Worm (Caenorhabditis elegans) whole organism, L2 larva: Measurements from ENCODE around the gene ifet-1.

Experiments used
- C34F6.9 ChIP-seq: fragments of 150-350 bp; optimal IDR thresholded peaks from 2 replicates; lab custom pipeline; 2014; ENCODE audit warnings: missing biosample characterization, missing genetic modification characterization
- F13H6.1 ChIP-seq: sonication (generic microtip); optimal IDR thresholded peaks from 2 replicates; lab custom pipeline; 2016; ENCODE audit warnings: missing genetic modification characterization, missing compliant biosample characterization
- R02D3.7 ChIP-seq: fragments of 150-350 bp; optimal IDR thresholded peaks from 2 replicates; lab custom pipeline; 2014; ENCODE audit warnings: missing biosample characterization, missing genetic modification characterization
- Y55F3AM.14 ChIP-seq: fragments of 200-800 bp; sonication (Bioruptor generic); optimal IDR thresholded peaks from 2 replicates; lab custom pipeline; 2018; ENCODE audit warnings: mild to moderate bottlenecking, missing genetic modification characterization, missing compliant biosample characterization
- ZK546.5 ChIP-seq: sonication (generic microtip); optimal IDR thresholded peaks from 2 replicates; lab custom pipeline; 2017; ENCODE audit warnings: missing biosample characterization, missing genetic modification characterization
- alr-1 ChIP-seq: fragments of 150-350 bp; optimal IDR thresholded peaks from 2 replicates; lab custom pipeline; 2014; ENCODE audit warnings: missing biosample characterization, missing genetic modification characterization
- aly-2 ChIP-seq: fragments of 150-350 bp; optimal IDR thresholded peaks from 2 replicates; lab custom pipeline; 2014; ENCODE audit warnings: missing biosample characterization, missing genetic modification characterization
- ama-1 ChIP-seq: fragments of 150-350 bp; optimal IDR thresholded peaks from 2 replicates; lab custom pipeline; 2018; ENCODE audit warnings: inconsistent platforms
- blmp-1 ChIP-seq: sonication (generic microtip); optimal IDR thresholded peaks from 2 replicates; lab custom pipeline; 2017; ENCODE audit warnings: missing genetic modification characterization, mild to moderate bottlenecking, missing compliant biosample characterization, antibody characterized with exemption, moderate library complexity; ENCODE audit not compliant: insufficient read depth
- ceh-16 ChIP-seq: fragments of 150-350 bp; optimal IDR thresholded peaks from 2 replicates; lab custom pipeline; 2014; ENCODE audit warnings: missing biosample characterization, missing genetic modification characterization
- ceh-82 ChIP-seq: fragments of 150-350 bp; optimal IDR thresholded peaks from 2 replicates; lab custom pipeline; 2014; ENCODE audit warnings: missing biosample characterization, missing genetic modification characterization
- crh-2 ChIP-seq: sonication (generic microtip); optimal IDR thresholded peaks from 2 replicates; lab custom pipeline; 2017; ENCODE audit warnings: missing biosample characterization, missing genetic modification characterization
- dmd-4 ChIP-seq: sonication (generic microtip); optimal IDR thresholded peaks from 2 replicates; lab custom pipeline; 2017; ENCODE audit warnings: missing biosample characterization, missing genetic modification characterization
- egl-27 ChIP-seq: sonication (generic microtip); optimal IDR thresholded peaks from 3 replicates; lab custom pipeline; 2017; ENCODE audit warnings: missing biosample characterization, missing genetic modification reagents, missing genetic modification characterization
- elt-1 ChIP-seq: fragments of 150-350 bp; optimal IDR thresholded peaks from 2 replicates; lab custom pipeline; 2014; ENCODE audit warnings: missing biosample characterization, missing genetic modification characterization
- elt-3 ChIP-seq: sonication (generic microtip); optimal IDR thresholded peaks from 2 replicates; lab custom pipeline; 2017; ENCODE audit warnings: missing biosample characterization, missing genetic modification characterization
- fos-1 ChIP-seq: fragments of 150-350 bp; optimal IDR thresholded peaks from 2 replicates; lab custom pipeline; 2014; ENCODE audit warnings: missing biosample characterization, missing genetic modification characterization
- gmeb-1 ChIP-seq: fragments of 150-350 bp; optimal IDR thresholded peaks from 2 replicates; lab custom pipeline; 2014; ENCODE audit warnings: missing biosample characterization, missing genetic modification characterization
- lin-11 ChIP-seq: fragments of 150-350 bp; sonication (generic microtip); optimal IDR thresholded peaks from 2 replicates; lab custom pipeline; 2014; ENCODE audit warnings: missing biosample characterization, missing genetic modification characterization, inconsistent platforms, mixed read lengths
- lin-13 ChIP-seq: fragments of 150-350 bp; optimal IDR thresholded peaks from 2 replicates; lab custom pipeline; 2014; ENCODE audit warnings: missing biosample characterization, missing genetic modification reagents, missing genetic modification characterization
- lin-39 ChIP-seq: fragments of 150-350 bp; optimal IDR thresholded peaks from 2 replicates; lab custom pipeline; 2014; ENCODE audit warnings: missing biosample characterization, missing genetic modification reagents, missing genetic modification characterization
- lsy-2 ChIP-seq, 2 experiments: fragments of 150-350 bp in 1 of 2; sonication (generic microtip) in 1 of 2; optimal IDR thresholded peaks; 2 replicates each; lab custom pipeline; 2014 to 2017; ENCODE audit warnings: missing biosample characterization in 2 of 2, missing genetic modification characterization in 2 of 2
- mab-5 ChIP-seq: fragments of 150-350 bp; optimal IDR thresholded peaks from 2 replicates; lab custom pipeline; 2014; ENCODE audit warnings: missing biosample characterization, missing genetic modification characterization
- mbf-1 ChIP-seq: sonication (generic microtip); optimal IDR thresholded peaks from 2 replicates; lab custom pipeline; 2017; ENCODE audit warnings: missing biosample characterization, missing genetic modification characterization
- mdl-1 ChIP-seq, 2 experiments: fragments of 150-350 bp in 1 of 2; sonication (generic microtip) in 1 of 2; optimal IDR thresholded peaks; 2 replicates each; lab custom pipeline; 2017; ENCODE audit warnings: missing biosample characterization in 2 of 2, missing genetic modification characterization in 2 of 2
- nhr-10 ChIP-seq: sonication (generic microtip); optimal IDR thresholded peaks from 2 replicates; lab custom pipeline; 2017; ENCODE audit warnings: missing biosample characterization, missing genetic modification characterization
- nhr-11 ChIP-seq: fragments of 150-350 bp; optimal IDR thresholded peaks from 2 replicates; lab custom pipeline; 2014; ENCODE audit warnings: missing biosample characterization, missing genetic modification characterization
- nhr-12 ChIP-seq: fragments of 150-350 bp; optimal IDR thresholded peaks from 2 replicates; lab custom pipeline; 2014; ENCODE audit warnings: missing biosample characterization, missing genetic modification characterization
- nhr-129 ChIP-seq: fragments of 150-350 bp; optimal IDR thresholded peaks from 2 replicates; lab custom pipeline; 2014; ENCODE audit warnings: missing biosample characterization, missing genetic modification characterization
- nhr-21 ChIP-seq: fragments of 150-350 bp; optimal IDR thresholded peaks from 2 replicates; lab custom pipeline; 2014; ENCODE audit warnings: missing biosample characterization, missing genetic modification characterization
- nhr-23 ChIP-seq: fragments of 150-350 bp; optimal IDR thresholded peaks from 2 replicates; lab custom pipeline; 2014; ENCODE audit warnings: missing biosample characterization, missing genetic modification reagents, missing genetic modification characterization
- nhr-237 ChIP-seq: fragments of 150-350 bp; optimal IDR thresholded peaks from 2 replicates; lab custom pipeline; 2014; ENCODE audit warnings: missing biosample characterization, missing genetic modification characterization
- nhr-25 ChIP-seq: fragments of 150-350 bp; sonication (generic microtip); optimal IDR thresholded peaks from 3 replicates; lab custom pipeline; 2014; ENCODE audit warnings: missing biosample characterization, missing genetic modification characterization
- nhr-6 ChIP-seq: fragments of 150-350 bp; optimal IDR thresholded peaks from 2 replicates; lab custom pipeline; 2014; ENCODE audit warnings: missing biosample characterization, missing genetic modification characterization
- nhr-77 ChIP-seq: fragments of 150-350 bp; optimal IDR thresholded peaks from 2 replicates; lab custom pipeline; 2014; ENCODE audit warnings: missing biosample characterization, missing genetic modification characterization
- peb-1 ChIP-seq: fragments of 150-350 bp; optimal IDR thresholded peaks from 2 replicates; lab custom pipeline; 2014; ENCODE audit warnings: missing biosample characterization, missing genetic modification characterization
- sem-4 ChIP-seq: fragments of 150-350 bp; optimal IDR thresholded peaks from 2 replicates; lab custom pipeline; 2014; ENCODE audit warnings: missing biosample characterization, missing genetic modification reagents, missing genetic modification characterization
- skn-1 ChIP-seq: sonication (generic microtip); optimal IDR thresholded peaks from 2 replicates; lab custom pipeline; 2017; ENCODE audit warnings: missing biosample characterization, missing genetic modification characterization
- sma-3 ChIP-seq: sonication (generic microtip); optimal IDR thresholded peaks from 2 replicates; lab custom pipeline; 2016; ENCODE audit warnings: missing genetic modification reagents, missing genetic modification characterization, missing compliant biosample characterization
- sma-9 ChIP-seq, 2 experiments: fragments of 150-350 bp in 1 of 2; sonication (generic microtip) in 1 of 2; optimal IDR thresholded peaks; 2 replicates each; lab custom pipeline; 2014 to 2016; ENCODE audit warnings: missing genetic modification characterization in 2 of 2, mild to moderate bottlenecking in 1 of 2, missing biosample characterization in 1 of 2, missing compliant biosample characterization in 1 of 2, missing genetic modification reagents in 1 of 2, moderate library complexity in 1 of 2
- snpc-4 ChIP-seq: fragments of 150-350 bp; optimal IDR thresholded peaks from 2 replicates; lab custom pipeline; 2014; ENCODE audit warnings: missing biosample characterization, missing genetic modification characterization
- unc-39 ChIP-seq: fragments of 150-350 bp; optimal IDR thresholded peaks from 2 replicates; lab custom pipeline; 2014; ENCODE audit warnings: missing biosample characterization, missing genetic modification characterization
- unc-55 ChIP-seq: fragments of 150-350 bp; sonication (generic microtip); optimal IDR thresholded peaks from 3 replicates; lab custom pipeline; 2014; ENCODE audit warnings: missing biosample characterization, missing genetic modification reagents, missing genetic modification characterization
- unc-62 ChIP-seq: fragments of 150-350 bp; optimal IDR thresholded peaks from 2 replicates; lab custom pipeline; 2014; ENCODE audit warnings: missing biosample characterization, missing genetic modification reagents, missing genetic modification characterization
- zag-1 ChIP-seq: fragments of 150-350 bp; optimal IDR thresholded peaks from 2 replicates; lab custom pipeline; 2014; ENCODE audit warnings: missing biosample characterization, missing genetic modification characterization
- ztf-1 ChIP-seq: fragments of 200-800 bp; sonication (Bioruptor generic); conservative IDR thresholded peaks from 2 replicates; pipeline ENCODE4 v1.3.6; 2022; ENCODE audit warnings: missing genetic modification characterization, missing compliant biosample characterization
- ztf-11 ChIP-seq: sonication (generic microtip); optimal IDR thresholded peaks from 2 replicates; lab custom pipeline; 2017; ENCODE audit warnings: missing biosample characterization, missing genetic modification characterization
- ztf-4 ChIP-seq: fragments of 150-350 bp; optimal IDR thresholded peaks from 2 replicates; lab custom pipeline; 2014; ENCODE audit warnings: missing biosample characterization, missing genetic modification characterization

The ifet-1 gene

DNA sequence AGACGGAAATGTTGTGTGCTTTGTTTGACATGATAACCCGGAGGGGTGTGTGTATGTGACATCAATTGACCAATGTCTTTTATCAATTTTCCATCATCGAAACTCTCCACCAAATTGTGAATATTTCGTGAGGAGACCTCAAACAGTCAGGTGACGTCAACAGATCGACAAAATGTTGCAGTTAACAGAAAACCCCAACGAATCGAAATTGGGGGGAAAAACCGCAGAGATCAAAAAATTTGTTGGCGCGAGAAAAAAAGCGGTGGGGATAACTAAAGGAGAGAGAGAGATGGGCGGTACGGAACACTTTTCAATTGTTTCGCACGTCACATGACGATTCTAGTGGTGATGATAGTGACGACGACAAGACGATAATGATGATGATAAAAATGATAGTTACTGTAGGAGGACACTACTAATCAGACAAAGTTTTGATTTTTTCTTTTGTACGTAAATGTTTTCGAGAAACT lies 19.6 kb upstream of the ifet-1 start:
- TF ChIP-seq egl-27 (tag; lab: Kevin White, UChicago) (no peak), ceh-16 (tag; lab: Kevin White, UChicago) (no peak), nhr-10 (tag; lab: Kevin White, UChicago) (no peak), sma-3 (GFP tag; lab: Kevin White, UChicago) (peak; percentile 85), Y55F3AM.14 (GFP tag; lab: Kevin White, UChicago) (no peak), sma-9 (GFP tag; optimal IDR thresholded peaks at IDR 0.05; lab: Kevin White, UChicago) (peak; percentile 74), sma-9 (tag; optimal IDR thresholded peaks at IDR 0.05; lab: Kevin White, UChicago) (no peak), unc-39 (tag; lab: Kevin White, UChicago) (no peak), C34F6.9 (tag; lab: Kevin White, UChicago) (peak; percentile 35), nhr-129 (peak; percentile 76), nhr-25 (tag; lab: Kevin White, UChicago) (peak; percentile 81), alr-1 (tag; lab: Kevin White, UChicago) (no peak), snpc-4 (tag; lab: Kevin White, UChicago) (no peak), lin-39 (tag; lab: Kevin White, UChicago) (no peak), sem-4 (tag; lab: Kevin White, UChicago) (no peak), dmd-4 (no peak), blmp-1 (peak; percentile 24), zag-1 (tag; lab: Kevin White, UChicago) (no peak), lin-11 (tag; lab: Kevin White, UChicago) (no peak), unc-62 (GFP tag; lab: Kevin White, UChicago) (no peak), ztf-1 (GFP tag; lab: Robert Waterston, UW) (no peak), fos-1 (tag; lab: Kevin White, UChicago) (peak; percentile 75), R02D3.7 (tag; lab: Kevin White, UChicago) (no peak), F13H6.1 (tag; lab: Kevin White, UChicago) (peak; percentile 37), nhr-237 (no peak), crh-2 (peak; percentile 78), ztf-4 (tag; lab: Kevin White, UChicago) (no peak), ZK546.5 (tag; lab: Kevin White, UChicago) (no peak), nhr-77 (tag; lab: Kevin White, UChicago) (no peak), peb-1 (no peak), nhr-11 (tag; lab: Kevin White, UChicago) (no peak), mab-5 (tag; lab: Kevin White, UChicago) (no peak), mbf-1 (tag; lab: Kevin White, UChicago) (no peak), ztf-11 (tag; lab: Kevin White, UChicago) (no peak), lsy-2 (tag; optimal IDR thresholded peaks at IDR 0.05; lab: Kevin White, UChicago) (peak in 1 of 2 experiments; percentile 62), lin-13 (GFP tag; lab: Kevin White, UChicago) (peak; percentile 49), aly-2 (no peak), nhr-6 (peak; percentile 49), ama-1 (lab: Kevin White, UChicago) (no peak), unc-55 (no peak), elt-1 (tag; lab: Kevin White, UChicago) (no peak), mdl-1 (tag; optimal IDR thresholded peaks at IDR 0.05; lab: Kevin White, UChicago) (no peak), nhr-23 (no peak), skn-1 (tag; lab: Kevin White, UChicago) (no peak), nhr-12 (tag; lab: Kevin White, UChicago) (no peak), gmeb-1 (tag; lab: Kevin White, UChicago) (peak; percentile 73), elt-3 (tag; lab: Kevin White, UChicago) (no peak), nhr-21 (peak; percentile 83), ceh-82 (tag; lab: Kevin White, UChicago) (no peak)
